Worm (Caenorhabditis elegans) whole organism, L2 larva: ENCODE results near the gene C25H3.17.

Experiments
- C34F6.9 ChIP-seq: fragments of 150-350 bp; optimal IDR thresholded peaks from 2 replicates; lab custom pipeline; 2014; ENCODE audit warnings: missing biosample characterization, missing genetic modification characterization
- F13H6.1 ChIP-seq: sonication (generic microtip); optimal IDR thresholded peaks from 2 replicates; lab custom pipeline; 2016; ENCODE audit warnings: missing genetic modification characterization, missing compliant biosample characterization
- R02D3.7 ChIP-seq: fragments of 150-350 bp; optimal IDR thresholded peaks from 2 replicates; lab custom pipeline; 2014; ENCODE audit warnings: missing biosample characterization, missing genetic modification characterization
- Y55F3AM.14 ChIP-seq: fragments of 200-800 bp; sonication (Bioruptor generic); optimal IDR thresholded peaks from 2 replicates; lab custom pipeline; 2018; ENCODE audit warnings: mild to moderate bottlenecking, missing genetic modification characterization, missing compliant biosample characterization
- aly-2 ChIP-seq: fragments of 150-350 bp; optimal IDR thresholded peaks from 2 replicates; lab custom pipeline; 2014; ENCODE audit warnings: missing biosample characterization, missing genetic modification characterization
- ama-1 ChIP-seq: fragments of 150-350 bp; optimal IDR thresholded peaks from 2 replicates; lab custom pipeline; 2018; ENCODE audit warnings: inconsistent platforms
- crh-2 ChIP-seq: sonication (generic microtip); optimal IDR thresholded peaks from 2 replicates; lab custom pipeline; 2017; ENCODE audit warnings: missing biosample characterization, missing genetic modification characterization
- dmd-4 ChIP-seq: sonication (generic microtip); optimal IDR thresholded peaks from 2 replicates; lab custom pipeline; 2017; ENCODE audit warnings: missing biosample characterization, missing genetic modification characterization
- egl-27 ChIP-seq: sonication (generic microtip); optimal IDR thresholded peaks from 3 replicates; lab custom pipeline; 2017; ENCODE audit warnings: missing biosample characterization, missing genetic modification reagents, missing genetic modification characterization
- elt-1 ChIP-seq: fragments of 150-350 bp; optimal IDR thresholded peaks from 2 replicates; lab custom pipeline; 2014; ENCODE audit warnings: missing biosample characterization, missing genetic modification characterization
- elt-3 ChIP-seq: sonication (generic microtip); optimal IDR thresholded peaks from 2 replicates; lab custom pipeline; 2017; ENCODE audit warnings: missing biosample characterization, missing genetic modification characterization
- fos-1 ChIP-seq: fragments of 150-350 bp; optimal IDR thresholded peaks from 2 replicates; lab custom pipeline; 2014; ENCODE audit warnings: missing biosample characterization, missing genetic modification characterization
- gmeb-1 ChIP-seq: fragments of 150-350 bp; optimal IDR thresholded peaks from 2 replicates; lab custom pipeline; 2014; ENCODE audit warnings: missing biosample characterization, missing genetic modification characterization
- lin-11 ChIP-seq: fragments of 150-350 bp; sonication (generic microtip); optimal IDR thresholded peaks from 2 replicates; lab custom pipeline; 2014; ENCODE audit warnings: missing biosample characterization, missing genetic modification characterization, inconsistent platforms, mixed read lengths
- lin-13 ChIP-seq: fragments of 150-350 bp; optimal IDR thresholded peaks from 2 replicates; lab custom pipeline; 2014; ENCODE audit warnings: missing biosample characterization, missing genetic modification reagents, missing genetic modification characterization
- lsy-2 ChIP-seq, 2 experiments: fragments of 150-350 bp in 1 of 2; sonication (generic microtip) in 1 of 2; optimal IDR thresholded peaks; 2 replicates each; lab custom pipeline; 2014 to 2017; ENCODE audit warnings: missing biosample characterization in 2 of 2, missing genetic modification characterization in 2 of 2
- mab-5 ChIP-seq: fragments of 150-350 bp; optimal IDR thresholded peaks from 2 replicates; lab custom pipeline; 2014; ENCODE audit warnings: missing biosample characterization, missing genetic modification characterization
- mbf-1 ChIP-seq: sonication (generic microtip); optimal IDR thresholded peaks from 2 replicates; lab custom pipeline; 2017; ENCODE audit warnings: missing biosample characterization, missing genetic modification characterization
- mdl-1 ChIP-seq, 2 experiments: fragments of 150-350 bp in 1 of 2; sonication (generic microtip) in 1 of 2; optimal IDR thresholded peaks; 2 replicates each; lab custom pipeline; 2017; ENCODE audit warnings: missing biosample characterization in 2 of 2, missing genetic modification characterization in 2 of 2
- nhr-11 ChIP-seq: fragments of 150-350 bp; optimal IDR thresholded peaks from 2 replicates; lab custom pipeline; 2014; ENCODE audit warnings: missing biosample characterization, missing genetic modification characterization
- nhr-12 ChIP-seq: fragments of 150-350 bp; optimal IDR thresholded peaks from 2 replicates; lab custom pipeline; 2014; ENCODE audit warnings: missing biosample characterization, missing genetic modification characterization
- nhr-129 ChIP-seq: fragments of 150-350 bp; optimal IDR thresholded peaks from 2 replicates; lab custom pipeline; 2014; ENCODE audit warnings: missing biosample characterization, missing genetic modification characterization
- nhr-21 ChIP-seq: fragments of 150-350 bp; optimal IDR thresholded peaks from 2 replicates; lab custom pipeline; 2014; ENCODE audit warnings: missing biosample characterization, missing genetic modification characterization
- nhr-237 ChIP-seq: fragments of 150-350 bp; optimal IDR thresholded peaks from 2 replicates; lab custom pipeline; 2014; ENCODE audit warnings: missing biosample characterization, missing genetic modification characterization
- nhr-25 ChIP-seq: fragments of 150-350 bp; sonication (generic microtip); optimal IDR thresholded peaks from 3 replicates; lab custom pipeline; 2014; ENCODE audit warnings: missing biosample characterization, missing genetic modification characterization
- nhr-77 ChIP-seq: fragments of 150-350 bp; optimal IDR thresholded peaks from 2 replicates; lab custom pipeline; 2014; ENCODE audit warnings: missing biosample characterization, missing genetic modification characterization
- peb-1 ChIP-seq: fragments of 150-350 bp; optimal IDR thresholded peaks from 2 replicates; lab custom pipeline; 2014; ENCODE audit warnings: missing biosample characterization, missing genetic modification characterization
- sem-4 ChIP-seq: fragments of 150-350 bp; optimal IDR thresholded peaks from 2 replicates; lab custom pipeline; 2014; ENCODE audit warnings: missing biosample characterization, missing genetic modification reagents, missing genetic modification characterization
- sma-3 ChIP-seq: sonication (generic microtip); optimal IDR thresholded peaks from 2 replicates; lab custom pipeline; 2016; ENCODE audit warnings: missing genetic modification reagents, missing genetic modification characterization, missing compliant biosample characterization
- sma-9 ChIP-seq, 2 experiments: fragments of 150-350 bp in 1 of 2; sonication (generic microtip) in 1 of 2; optimal IDR thresholded peaks; 2 replicates each; lab custom pipeline; 2014 to 2016; ENCODE audit warnings: missing genetic modification characterization in 2 of 2, mild to moderate bottlenecking in 1 of 2, missing biosample characterization in 1 of 2, missing compliant biosample characterization in 1 of 2, missing genetic modification reagents in 1 of 2, moderate library complexity in 1 of 2
- snpc-4 ChIP-seq: fragments of 150-350 bp; optimal IDR thresholded peaks from 2 replicates; lab custom pipeline; 2014; ENCODE audit warnings: missing biosample characterization, missing genetic modification characterization
- unc-39 ChIP-seq: fragments of 150-350 bp; optimal IDR thresholded peaks from 2 replicates; lab custom pipeline; 2014; ENCODE audit warnings: missing biosample characterization, missing genetic modification characterization
- unc-55 ChIP-seq: fragments of 150-350 bp; sonication (generic microtip); optimal IDR thresholded peaks from 3 replicates; lab custom pipeline; 2014; ENCODE audit warnings: missing biosample characterization, missing genetic modification reagents, missing genetic modification characterization

Gene C25H3.17

DNA sequence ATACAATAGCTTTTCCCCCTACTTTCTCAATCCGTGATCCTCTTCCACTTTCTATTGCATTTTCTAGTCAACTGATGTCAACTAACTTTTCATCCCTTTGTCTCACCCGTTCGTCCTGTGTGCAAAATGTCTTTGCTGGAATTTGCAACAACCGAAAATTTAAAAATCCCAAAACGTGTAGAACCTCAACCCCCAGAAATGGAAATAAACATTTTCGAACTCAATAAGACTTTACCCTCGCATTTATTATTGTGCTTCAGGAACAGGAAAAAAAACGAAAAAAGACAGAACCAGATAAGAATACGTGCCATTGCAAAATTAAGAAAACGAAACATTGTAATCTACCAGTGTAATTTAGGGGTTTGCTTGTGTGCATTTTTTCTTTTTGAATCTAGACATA lies 42.6 kb upstream of the C25H3.17 start:
- TF ChIP-seq dmd-4 (tag; lab: Kevin White, UChicago): no peak
- TF ChIP-seq nhr-21 (tag; lab: Kevin White, UChicago): peak; percentile 14

DNA sequence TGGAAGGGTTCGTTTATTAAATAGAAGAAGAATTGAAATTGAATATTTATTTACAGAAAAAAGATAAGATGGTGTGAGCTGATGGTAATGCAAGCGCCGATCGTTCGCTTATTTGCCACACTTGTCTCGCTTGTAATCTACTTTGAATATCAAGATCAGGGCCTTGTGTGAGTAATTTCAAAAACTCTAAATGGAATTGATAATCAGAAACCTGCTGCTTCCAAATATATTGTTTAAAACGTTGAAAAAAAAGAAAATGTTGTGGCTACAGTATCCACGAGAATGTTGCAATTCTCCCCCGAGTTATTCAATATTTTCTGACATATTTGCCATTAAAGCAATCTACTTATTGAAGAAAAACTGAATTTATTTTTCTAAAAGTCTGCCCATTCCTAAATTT lies 41.4 kb upstream of the C25H3.17 start:
- TF ChIP-seq mbf-1 (tag; lab: Kevin White, UChicago) (no peak), nhr-77 (no peak), aly-2 (tag; lab: Kevin White, UChicago) (no peak), snpc-4 (tag; lab: Kevin White, UChicago) (no peak), lin-13 (no peak), peb-1 (tag; lab: Kevin White, UChicago) (no peak), R02D3.7 (tag; lab: Kevin White, UChicago) (no peak), nhr-12 (tag; lab: Kevin White, UChicago) (no peak), nhr-237 (tag; lab: Kevin White, UChicago) (no peak), ama-1 (lab: Kevin White, UChicago) (no peak)
- TF ChIP-seq, all 48 proteins: peak for 0

DNA sequence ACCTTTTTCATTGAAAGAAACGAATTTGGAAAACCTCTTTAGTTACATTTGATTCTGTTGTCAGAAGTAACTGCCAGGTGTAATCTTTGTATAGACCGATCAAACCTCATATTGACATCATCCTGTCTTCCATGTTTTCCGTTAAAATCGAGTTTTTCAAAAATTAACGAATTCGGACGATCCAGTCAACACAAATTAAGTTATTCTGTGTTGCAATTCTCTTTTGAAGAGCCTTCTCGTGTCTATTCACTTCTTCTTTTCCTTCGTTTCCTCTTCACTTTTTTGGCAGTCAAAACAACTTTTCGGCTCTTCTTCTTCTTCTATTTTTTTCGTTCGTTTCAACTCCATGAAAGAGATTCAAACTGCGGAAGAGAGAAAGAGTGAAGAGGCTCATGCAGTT lies 38.7 kb upstream of the C25H3.17 start:
- TF ChIP-seq lsy-2 (tag; optimal IDR thresholded peaks at IDR 0.05; lab: Kevin White, UChicago) (peak in 1 of 2 experiments; percentile 19), mdl-1 (tag; optimal IDR thresholded peaks at IDR 0.05; lab: Kevin White, UChicago) (no peak), unc-39 (tag; lab: Kevin White, UChicago) (no peak), lin-11 (tag; lab: Kevin White, UChicago) (no peak), unc-55 (GFP tag; lab: Kevin White, UChicago) (peak; percentile 28), sem-4 (tag; lab: Kevin White, UChicago) (peak; percentile 38), C34F6.9 (tag; lab: Kevin White, UChicago) (peak; percentile 28), ama-1 (lab: Kevin White, UChicago) (no peak)
- TF ChIP-seq, all 48 proteins: peak for 4

DNA sequence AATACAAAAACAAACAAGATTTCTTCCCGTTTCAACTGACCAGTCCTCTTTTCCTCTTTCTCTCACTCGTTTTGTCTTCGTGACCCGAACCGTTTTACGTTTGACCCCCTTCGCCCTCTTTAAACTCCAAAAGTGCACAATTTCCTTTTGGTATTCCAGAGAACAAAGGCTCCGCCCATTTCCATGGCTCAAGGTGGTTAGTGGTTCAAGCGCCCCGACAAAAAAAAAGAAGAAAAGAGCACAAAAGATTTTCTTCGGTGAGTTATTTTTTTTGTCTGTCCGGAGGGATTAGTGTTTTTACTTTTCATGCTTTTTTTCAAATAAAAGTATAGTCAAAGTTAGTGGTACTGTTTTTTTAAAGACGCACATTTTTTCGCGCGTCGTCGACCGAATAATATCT lies 38.1 kb upstream of the C25H3.17 start, which contains the start of gene osta-2:
osta-2 (plus strand) TSS at position 160 of the 400 bp plus-strand sequence.
- no peak for TF ChIP-seq crh-2 (tag; lab: Kevin White, UChicago)
- no peak for TF ChIP-seq unc-55 (GFP tag; lab: Kevin White, UChicago)
- TF ChIP-seq egl-27: no peak
- no peak for TF ChIP-seq unc-39 (tag; lab: Kevin White, UChicago)

DNA sequence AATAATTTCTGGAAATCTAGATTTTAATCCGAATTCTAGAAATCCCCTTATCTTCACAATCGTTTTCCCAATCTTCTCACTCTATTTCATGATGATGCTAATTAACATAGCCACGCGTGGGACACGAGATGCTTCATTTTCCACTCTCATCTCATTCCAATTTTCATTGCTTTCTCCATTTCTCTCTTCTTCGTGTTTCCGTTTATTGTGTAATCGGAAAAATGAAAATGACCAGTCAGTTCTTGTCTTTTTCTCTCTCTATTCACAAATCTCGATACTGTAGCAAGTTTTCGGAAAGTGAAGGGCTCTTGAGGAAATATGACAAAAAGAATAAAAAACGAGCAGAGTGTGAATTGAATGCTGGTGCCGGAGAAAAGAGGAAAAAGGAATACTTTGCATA lies 35.0 kb upstream of the C25H3.17 start:
- no peak for TF ChIP-seq gmeb-1
- peak; percentile 34 for TF ChIP-seq sem-4 (tag; lab: Kevin White, UChicago)
- no peak for TF ChIP-seq nhr-12 (tag; lab: Kevin White, UChicago)
- no peak for TF ChIP-seq nhr-25 (tag; lab: Kevin White, UChicago)

DNA sequence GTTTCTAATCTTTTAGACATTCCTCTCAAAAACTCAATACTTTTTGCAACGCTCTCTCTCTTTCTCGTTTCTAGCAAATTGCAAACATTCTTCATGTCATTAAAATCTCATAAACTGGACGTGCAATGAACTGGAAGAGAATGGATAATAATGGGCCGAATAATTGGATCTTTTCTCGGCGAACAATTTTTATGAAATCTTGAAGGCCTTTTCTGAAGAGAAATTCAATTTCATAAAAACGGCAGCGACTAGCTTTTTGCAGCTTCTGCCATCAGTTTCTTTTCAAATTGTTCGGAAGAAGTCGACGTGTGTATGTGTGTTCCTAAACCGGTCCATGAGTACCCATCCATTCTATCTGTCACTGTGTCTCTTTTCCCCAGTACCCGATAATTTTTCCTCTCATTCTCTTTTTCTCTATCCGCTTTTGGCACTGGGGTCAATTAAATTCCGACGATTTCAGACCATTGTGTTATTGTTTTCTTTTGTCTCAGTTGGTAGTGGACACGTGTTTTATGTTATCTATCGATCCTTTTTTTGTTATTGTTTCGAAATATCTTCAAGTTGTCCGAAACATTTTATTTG lies 33.2 kb upstream of the C25H3.17 start:
- TF ChIP-seq nhr-25 (tag; lab: Kevin White, UChicago) (peak; percentile 39), gmeb-1 (no peak), mdl-1 (tag; optimal IDR thresholded peaks at IDR 0.05; lab: Kevin White, UChicago) (no peak), mbf-1 (tag; lab: Kevin White, UChicago) (no peak), C34F6.9 (tag; lab: Kevin White, UChicago) (no peak), elt-1 (tag; lab: Kevin White, UChicago) (no peak)

DNA sequence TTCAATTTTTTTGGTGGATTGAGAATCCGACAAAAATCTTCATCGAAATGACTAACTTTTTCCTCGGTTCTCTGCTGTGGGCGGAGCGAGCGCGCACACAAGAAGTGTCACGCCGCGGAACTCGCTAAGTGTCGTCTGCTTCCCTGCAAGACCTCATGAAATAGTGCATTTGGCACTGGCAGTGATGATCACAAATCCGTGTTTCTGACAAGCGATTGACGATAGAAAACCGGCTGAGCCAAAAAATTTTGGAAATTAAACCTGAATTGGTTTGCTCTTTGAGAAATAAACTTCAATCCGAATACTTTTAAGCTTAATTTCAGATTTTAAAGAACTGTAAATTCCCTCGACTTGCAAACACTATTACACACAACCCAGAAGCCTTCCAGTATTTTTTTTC lies 32.0 kb upstream of the C25H3.17 start:
- TF ChIP-seq mab-5 (peak; percentile 44), crh-2 (tag; lab: Kevin White, UChicago) (peak; percentile 77), F13H6.1 (tag; lab: Kevin White, UChicago) (peak; percentile 60), egl-27 (peak; percentile 5), sma-9 (GFP tag; optimal IDR thresholded peaks at IDR 0.05; lab: Kevin White, UChicago) (peak; percentile 88), sma-9 (tag; optimal IDR thresholded peaks at IDR 0.05; lab: Kevin White, UChicago) (no peak), nhr-77 (no peak), mbf-1 (tag; lab: Kevin White, UChicago) (no peak), snpc-4 (tag; lab: Kevin White, UChicago) (peak; percentile 98), lsy-2 (tag; optimal IDR thresholded peaks at IDR 0.05; lab: Kevin White, UChicago) (peak; percentile 57 to 72), nhr-25 (tag; lab: Kevin White, UChicago) (peak; percentile 34), C34F6.9 (tag; lab: Kevin White, UChicago) (peak; percentile 42), nhr-129 (tag; lab: Kevin White, UChicago) (peak; percentile 70), lin-13 (peak; percentile 42), nhr-21 (tag; lab: Kevin White, UChicago) (peak; percentile 82), mdl-1 (tag; optimal IDR thresholded peaks at IDR 0.05; lab: Kevin White, UChicago) (peak; percentile 66 to 77), gmeb-1 (peak; percentile 69), elt-3 (tag; lab: Kevin White, UChicago) (no peak), fos-1 (peak; percentile 74), ama-1 (lab: Kevin White, UChicago) (peak; percentile 91), elt-1 (tag; lab: Kevin White, UChicago) (no peak), Y55F3AM.14 (GFP tag; lab: Kevin White, UChicago) (no peak), nhr-11 (no peak), sma-3 (GFP tag; lab: Kevin White, UChicago) (peak; percentile 81)
